Worm (Caenorhabditis elegans) whole organism, L2 larva: ENCODE measurements around the gene nlp-43.
"Not testable (repeated sequence)": the region's sequence is repeated elsewhere in the genome, so short reads cannot be mapped to it uniquely, and the experiment has no call there.

Experiments used
- C34F6.9 ChIP-seq: fragments of 150-350 bp; optimal IDR thresholded peaks from 2 replicates; lab custom pipeline; 2014; ENCODE audit warnings: missing biosample characterization, missing genetic modification characterization
- F13H6.1 ChIP-seq: sonication (generic microtip); optimal IDR thresholded peaks from 2 replicates; lab custom pipeline; 2016; ENCODE audit warnings: missing genetic modification characterization, missing compliant biosample characterization
- R02D3.7 ChIP-seq: fragments of 150-350 bp; optimal IDR thresholded peaks from 2 replicates; lab custom pipeline; 2014; ENCODE audit warnings: missing biosample characterization, missing genetic modification characterization
- Y55F3AM.14 ChIP-seq: fragments of 200-800 bp; sonication (Bioruptor generic); optimal IDR thresholded peaks from 2 replicates; lab custom pipeline; 2018; ENCODE audit warnings: mild to moderate bottlenecking, missing genetic modification characterization, missing compliant biosample characterization
- alr-1 ChIP-seq: fragments of 150-350 bp; optimal IDR thresholded peaks from 2 replicates; lab custom pipeline; 2014; ENCODE audit warnings: missing biosample characterization, missing genetic modification characterization
- aly-2 ChIP-seq: fragments of 150-350 bp; optimal IDR thresholded peaks from 2 replicates; lab custom pipeline; 2014; ENCODE audit warnings: missing biosample characterization, missing genetic modification characterization
- ceh-16 ChIP-seq: fragments of 150-350 bp; optimal IDR thresholded peaks from 2 replicates; lab custom pipeline; 2014; ENCODE audit warnings: missing biosample characterization, missing genetic modification characterization
- crh-2 ChIP-seq: sonication (generic microtip); optimal IDR thresholded peaks from 2 replicates; lab custom pipeline; 2017; ENCODE audit warnings: missing biosample characterization, missing genetic modification characterization
- egl-27 ChIP-seq: sonication (generic microtip); optimal IDR thresholded peaks from 3 replicates; lab custom pipeline; 2017; ENCODE audit warnings: missing biosample characterization, missing genetic modification reagents, missing genetic modification characterization
- elt-3 ChIP-seq: sonication (generic microtip); optimal IDR thresholded peaks from 2 replicates; lab custom pipeline; 2017; ENCODE audit warnings: missing biosample characterization, missing genetic modification characterization
- fos-1 ChIP-seq: fragments of 150-350 bp; optimal IDR thresholded peaks from 2 replicates; lab custom pipeline; 2014; ENCODE audit warnings: missing biosample characterization, missing genetic modification characterization
- gmeb-1 ChIP-seq: fragments of 150-350 bp; optimal IDR thresholded peaks from 2 replicates; lab custom pipeline; 2014; ENCODE audit warnings: missing biosample characterization, missing genetic modification characterization
- lin-11 ChIP-seq: fragments of 150-350 bp; sonication (generic microtip); optimal IDR thresholded peaks from 2 replicates; lab custom pipeline; 2014; ENCODE audit warnings: missing biosample characterization, missing genetic modification characterization, inconsistent platforms, mixed read lengths
- lin-13 ChIP-seq: fragments of 150-350 bp; optimal IDR thresholded peaks from 2 replicates; lab custom pipeline; 2014; ENCODE audit warnings: missing biosample characterization, missing genetic modification reagents, missing genetic modification characterization
- lin-39 ChIP-seq: fragments of 150-350 bp; optimal IDR thresholded peaks from 2 replicates; lab custom pipeline; 2014; ENCODE audit warnings: missing biosample characterization, missing genetic modification reagents, missing genetic modification characterization
- lsy-2 ChIP-seq, 2 experiments: fragments of 150-350 bp in 1 of 2; sonication (generic microtip) in 1 of 2; optimal IDR thresholded peaks; 2 replicates each; lab custom pipeline; 2014 to 2017; ENCODE audit warnings: missing biosample characterization in 2 of 2, missing genetic modification characterization in 2 of 2
- mab-5 ChIP-seq: fragments of 150-350 bp; optimal IDR thresholded peaks from 2 replicates; lab custom pipeline; 2014; ENCODE audit warnings: missing biosample characterization, missing genetic modification characterization
- mbf-1 ChIP-seq: sonication (generic microtip); optimal IDR thresholded peaks from 2 replicates; lab custom pipeline; 2017; ENCODE audit warnings: missing biosample characterization, missing genetic modification characterization
- mdl-1 ChIP-seq, 2 experiments: fragments of 150-350 bp in 1 of 2; sonication (generic microtip) in 1 of 2; optimal IDR thresholded peaks; 2 replicates each; lab custom pipeline; 2017; ENCODE audit warnings: missing biosample characterization in 2 of 2, missing genetic modification characterization in 2 of 2
- nhr-10 ChIP-seq: sonication (generic microtip); optimal IDR thresholded peaks from 2 replicates; lab custom pipeline; 2017; ENCODE audit warnings: missing biosample characterization, missing genetic modification characterization
- nhr-11 ChIP-seq: fragments of 150-350 bp; optimal IDR thresholded peaks from 2 replicates; lab custom pipeline; 2014; ENCODE audit warnings: missing biosample characterization, missing genetic modification characterization
- nhr-12 ChIP-seq: fragments of 150-350 bp; optimal IDR thresholded peaks from 2 replicates; lab custom pipeline; 2014; ENCODE audit warnings: missing biosample characterization, missing genetic modification characterization
- nhr-129 ChIP-seq: fragments of 150-350 bp; optimal IDR thresholded peaks from 2 replicates; lab custom pipeline; 2014; ENCODE audit warnings: missing biosample characterization, missing genetic modification characterization
- nhr-21 ChIP-seq: fragments of 150-350 bp; optimal IDR thresholded peaks from 2 replicates; lab custom pipeline; 2014; ENCODE audit warnings: missing biosample characterization, missing genetic modification characterization
- nhr-23 ChIP-seq: fragments of 150-350 bp; optimal IDR thresholded peaks from 2 replicates; lab custom pipeline; 2014; ENCODE audit warnings: missing biosample characterization, missing genetic modification reagents, missing genetic modification characterization
- nhr-25 ChIP-seq: fragments of 150-350 bp; sonication (generic microtip); optimal IDR thresholded peaks from 3 replicates; lab custom pipeline; 2014; ENCODE audit warnings: missing biosample characterization, missing genetic modification characterization
- nhr-6 ChIP-seq: fragments of 150-350 bp; optimal IDR thresholded peaks from 2 replicates; lab custom pipeline; 2014; ENCODE audit warnings: missing biosample characterization, missing genetic modification characterization
- nhr-77 ChIP-seq: fragments of 150-350 bp; optimal IDR thresholded peaks from 2 replicates; lab custom pipeline; 2014; ENCODE audit warnings: missing biosample characterization, missing genetic modification characterization
- peb-1 ChIP-seq: fragments of 150-350 bp; optimal IDR thresholded peaks from 2 replicates; lab custom pipeline; 2014; ENCODE audit warnings: missing biosample characterization, missing genetic modification characterization
- sem-4 ChIP-seq: fragments of 150-350 bp; optimal IDR thresholded peaks from 2 replicates; lab custom pipeline; 2014; ENCODE audit warnings: missing biosample characterization, missing genetic modification reagents, missing genetic modification characterization
- skn-1 ChIP-seq: sonication (generic microtip); optimal IDR thresholded peaks from 2 replicates; lab custom pipeline; 2017; ENCODE audit warnings: missing biosample characterization, missing genetic modification characterization
- sma-3 ChIP-seq: sonication (generic microtip); optimal IDR thresholded peaks from 2 replicates; lab custom pipeline; 2016; ENCODE audit warnings: missing genetic modification reagents, missing genetic modification characterization, missing compliant biosample characterization
- sma-9 ChIP-seq, 2 experiments: fragments of 150-350 bp in 1 of 2; sonication (generic microtip) in 1 of 2; optimal IDR thresholded peaks; 2 replicates each; lab custom pipeline; 2014 to 2016; ENCODE audit warnings: missing genetic modification characterization in 2 of 2, mild to moderate bottlenecking in 1 of 2, missing biosample characterization in 1 of 2, missing compliant biosample characterization in 1 of 2, missing genetic modification reagents in 1 of 2, moderate library complexity in 1 of 2
- snpc-4 ChIP-seq: fragments of 150-350 bp; optimal IDR thresholded peaks from 2 replicates; lab custom pipeline; 2014; ENCODE audit warnings: missing biosample characterization, missing genetic modification characterization
- unc-55 ChIP-seq: fragments of 150-350 bp; sonication (generic microtip); optimal IDR thresholded peaks from 3 replicates; lab custom pipeline; 2014; ENCODE audit warnings: missing biosample characterization, missing genetic modification reagents, missing genetic modification characterization
- unc-62 ChIP-seq: fragments of 150-350 bp; optimal IDR thresholded peaks from 2 replicates; lab custom pipeline; 2014; ENCODE audit warnings: missing biosample characterization, missing genetic modification reagents, missing genetic modification characterization
- zag-1 ChIP-seq: fragments of 150-350 bp; optimal IDR thresholded peaks from 2 replicates; lab custom pipeline; 2014; ENCODE audit warnings: missing biosample characterization, missing genetic modification characterization
- ztf-11 ChIP-seq: sonication (generic microtip); optimal IDR thresholded peaks from 2 replicates; lab custom pipeline; 2017; ENCODE audit warnings: missing biosample characterization, missing genetic modification characterization
- ztf-4 ChIP-seq: fragments of 150-350 bp; optimal IDR thresholded peaks from 2 replicates; lab custom pipeline; 2014; ENCODE audit warnings: missing biosample characterization, missing genetic modification characterization

Gene nlp-43

DNA sequence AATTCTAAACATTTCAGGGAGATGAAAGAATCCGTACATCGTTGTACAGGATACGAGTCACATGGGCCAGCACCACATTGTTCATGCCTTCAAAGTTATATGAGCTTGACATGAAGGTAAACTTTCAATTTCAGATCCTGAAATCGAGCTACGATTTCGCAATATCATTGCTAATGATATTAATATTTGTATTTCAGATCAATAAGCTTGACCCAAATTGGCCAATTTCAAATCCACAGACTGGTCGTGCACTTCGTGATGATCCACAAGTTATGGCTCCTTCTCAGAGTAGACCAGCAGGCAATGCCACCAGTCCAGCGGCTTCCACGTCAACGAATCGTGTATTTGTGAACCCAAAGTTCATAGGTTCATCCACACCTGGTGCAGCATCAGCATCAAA is 15.8 kb upstream of the nlp-43 start:
- TF ChIP-seq mdl-1 (tag; optimal IDR thresholded peaks at IDR 0.05; lab: Kevin White, UChicago): no peak
- no peak for TF ChIP-seq zag-1 (tag; lab: Kevin White, UChicago)
- TF ChIP-seq unc-55: no peak
- TF ChIP-seq R02D3.7: no peak

DNA sequence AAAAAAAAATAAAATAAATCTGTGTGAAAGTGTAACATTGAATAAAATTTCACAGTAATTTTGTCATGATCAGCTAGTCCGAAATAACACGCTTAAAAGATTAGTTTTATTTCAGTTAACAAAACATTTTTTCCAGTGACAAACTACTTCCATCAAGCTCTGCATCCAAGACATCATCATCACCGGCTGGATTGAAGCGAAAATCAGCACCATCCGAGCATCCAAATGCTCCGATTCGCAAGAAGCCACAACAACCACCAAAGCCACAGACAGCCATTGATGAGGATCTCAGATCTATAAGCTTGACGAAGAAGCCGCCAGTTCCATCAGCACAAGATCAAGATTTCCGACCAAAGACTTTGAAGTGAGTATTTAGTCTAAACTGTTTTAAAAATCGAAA is 15.0 kb upstream of the nlp-43 start:
- TF ChIP-seq nhr-25 (peak; percentile 14), Y55F3AM.14 (GFP tag; lab: Kevin White, UChicago) (no peak)
- TF ChIP-seq, all 48 proteins: peak for 1

DNA sequence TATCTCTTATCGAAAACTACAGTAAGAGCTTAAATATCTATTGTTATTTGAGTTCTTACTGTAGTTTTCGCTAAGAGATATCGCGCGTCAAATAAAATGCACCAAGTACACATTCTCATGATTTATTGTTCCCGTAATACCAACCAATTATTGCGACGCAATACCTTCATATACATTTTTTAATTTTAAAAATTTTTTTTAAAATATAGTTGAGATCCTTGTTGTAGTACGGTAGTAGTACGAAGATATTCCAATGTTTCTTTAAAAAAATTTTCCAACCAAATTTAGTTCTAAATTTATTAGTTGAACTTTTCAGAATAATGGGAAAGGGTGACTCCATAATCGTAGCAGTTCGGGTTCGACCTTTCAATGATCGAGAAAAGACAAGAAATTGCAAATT is 11.6 kb upstream of the nlp-43 start, which contains the start of gene klp-6:
TSS of gene klp-6 (plus strand) at position 301 of the 400 bp plus-strand sequence.
- TF ChIP-seq gmeb-1 (no peak), nhr-23 (tag; lab: Kevin White, UChicago) (no peak), mab-5 (tag; lab: Kevin White, UChicago) (no peak), ceh-16 (tag; lab: Kevin White, UChicago) (no peak), mbf-1 (no peak), zag-1 (tag; lab: Kevin White, UChicago) (no peak), nhr-21 (no peak), unc-55 (no peak), ztf-4 (no peak), fos-1 (no peak), nhr-11 (no peak), ztf-11 (tag; lab: Kevin White, UChicago) (no peak), peb-1 (tag; lab: Kevin White, UChicago) (no peak), unc-62 (no peak)

DNA sequence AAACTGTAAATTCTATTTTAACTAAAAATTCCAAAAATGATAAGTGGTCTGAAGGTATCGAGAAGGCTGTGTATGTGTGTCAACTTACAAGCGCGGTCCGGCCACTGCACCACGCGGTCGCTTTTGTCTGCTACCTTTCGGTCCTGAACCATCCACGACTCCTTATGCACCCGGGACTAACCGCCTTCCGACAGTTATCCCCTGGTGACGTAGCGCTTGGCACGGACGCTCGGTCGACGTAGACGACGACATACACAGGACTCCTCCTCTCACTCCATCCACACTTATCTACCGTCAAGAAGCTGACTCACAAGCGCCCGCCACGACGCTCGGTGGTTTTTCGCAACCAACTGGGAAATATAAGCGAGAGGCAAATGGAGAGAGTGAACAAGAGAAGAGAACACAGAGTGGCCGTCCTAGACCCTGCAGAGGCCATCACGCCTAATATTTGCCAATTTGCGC is 10.8 kb upstream of the nlp-43 start:
- peak; percentile 70 for TF ChIP-seq Y55F3AM.14 (GFP tag; lab: Kevin White, UChicago)
- peak; percentile 47 for TF ChIP-seq sem-4 (tag; lab: Kevin White, UChicago)
- TF ChIP-seq snpc-4: peak; percentile 27
- TF ChIP-seq ztf-4: peak; percentile 28
- peak; percentile 77 for TF ChIP-seq crh-2
- peak; percentile 45 for TF ChIP-seq unc-55
- peak; percentile 50 for TF ChIP-seq nhr-25
- peak; percentile 24 for TF ChIP-seq egl-27
- peak; percentile 7 for TF ChIP-seq mab-5 (tag; lab: Kevin White, UChicago)
- peak; percentile 75 for TF ChIP-seq sma-3
- peak; percentile 50 for TF ChIP-seq sma-9 (GFP tag; optimal IDR thresholded peaks at IDR 0.05; lab: Kevin White, UChicago)
- not testable (repeated sequence) for TF ChIP-seq sma-9 (tag; optimal IDR thresholded peaks at IDR 0.05; lab: Kevin White, UChicago)
- TF ChIP-seq mdl-1 (tag; optimal IDR thresholded peaks at IDR 0.05; lab: Kevin White, UChicago): peak in 1 of 2 experiments; percentile 43
- peak; percentile 30 for TF ChIP-seq C34F6.9
- peak; percentile 77 for TF ChIP-seq nhr-21
- TF ChIP-seq lin-11 (tag; lab: Kevin White, UChicago): peak; percentile 49
- peak; percentile 89 for TF ChIP-seq F13H6.1
- peak; percentile 47 for TF ChIP-seq gmeb-1
- peak; percentile 88 for TF ChIP-seq fos-1
- peak; percentile 49 for TF ChIP-seq nhr-129 (tag; lab: Kevin White, UChicago)
- TF ChIP-seq lin-13 (GFP tag; lab: Kevin White, UChicago): peak; percentile 76
- peak; percentile 66 to 72 for TF ChIP-seq lsy-2 (tag; optimal IDR thresholded peaks at IDR 0.05; lab: Kevin White, UChicago)

DNA sequence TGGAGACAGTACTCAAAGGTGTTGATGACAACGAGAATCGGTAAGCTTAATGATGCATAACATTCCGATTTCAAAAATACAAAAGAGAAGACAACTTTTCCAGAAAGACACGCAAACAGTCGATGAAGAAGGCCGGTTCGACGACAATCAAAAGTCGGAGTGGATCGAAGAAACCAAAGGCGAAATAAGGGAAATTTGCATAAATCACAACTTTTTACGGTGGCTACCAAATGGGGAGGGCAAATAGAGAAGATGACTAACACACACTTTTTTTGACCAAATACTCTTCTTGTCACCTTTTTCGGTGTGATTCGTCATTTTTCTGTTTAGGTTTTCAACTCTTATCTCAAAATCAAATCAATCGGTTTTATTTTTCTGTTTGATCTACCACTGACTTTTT is 6.1 kb upstream of the nlp-43 start, which contains the start of gene C45G9.6:
TSS of gene C45G9.6 (plus strand) at position 301 of the 400 bp plus-strand sequence.
- TF ChIP-seq F13H6.1 (no peak), skn-1 (tag; lab: Kevin White, UChicago) (no peak), sma-9 (GFP tag; optimal IDR thresholded peaks at IDR 0.05; lab: Kevin White, UChicago) (no peak), sma-9 (tag; optimal IDR thresholded peaks at IDR 0.05; lab: Kevin White, UChicago) (no peak), ztf-11 (tag; lab: Kevin White, UChicago) (no peak), elt-3 (no peak), alr-1 (no peak), nhr-12 (tag; lab: Kevin White, UChicago) (no peak)
- TF ChIP-seq, all 48 proteins: peak for 0

DNA sequence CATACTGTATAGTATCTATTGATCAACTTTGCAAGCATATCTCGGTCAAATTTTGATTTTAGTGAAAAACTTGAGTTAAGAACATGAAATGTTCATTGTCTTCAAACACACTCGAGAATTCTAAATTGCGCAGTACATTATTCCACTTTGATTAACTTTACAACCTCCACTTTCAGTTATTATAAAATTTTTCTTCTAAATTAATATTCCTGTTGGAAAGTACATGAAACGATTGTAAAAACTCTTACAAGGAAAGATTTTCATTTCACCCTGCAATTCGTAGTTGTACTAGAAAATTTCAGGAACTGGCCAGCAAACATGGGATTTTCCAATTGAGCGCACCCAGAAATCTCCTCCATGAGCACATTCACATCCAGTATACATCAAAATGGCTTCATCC is 2.5 kb downstream of the nlp-43 start, which contains the start of gene C45G9.14:
TSS of gene C45G9.14 (plus strand) at position 301 of the 400 bp plus-strand sequence.
- TF ChIP-seq peb-1 (tag; lab: Kevin White, UChicago) (no peak), nhr-77 (tag; lab: Kevin White, UChicago) (no peak), lsy-2 (tag; optimal IDR thresholded peaks at IDR 0.05; lab: Kevin White, UChicago) (no peak), snpc-4 (no peak), mdl-1 (tag; optimal IDR thresholded peaks at IDR 0.05; lab: Kevin White, UChicago) (no peak), gmeb-1 (no peak), mab-5 (tag; lab: Kevin White, UChicago) (no peak), sem-4 (tag; lab: Kevin White, UChicago) (no peak), nhr-6 (tag; lab: Kevin White, UChicago) (no peak), unc-55 (no peak), nhr-10 (tag; lab: Kevin White, UChicago) (no peak), sma-9 (GFP tag; optimal IDR thresholded peaks at IDR 0.05; lab: Kevin White, UChicago) (no peak), sma-9 (tag; optimal IDR thresholded peaks at IDR 0.05; lab: Kevin White, UChicago) (no peak), aly-2 (tag; lab: Kevin White, UChicago) (no peak), C34F6.9 (no peak), nhr-12 (tag; lab: Kevin White, UChicago) (no peak), F13H6.1 (no peak), lin-39 (tag; lab: Kevin White, UChicago) (no peak), alr-1 (no peak), ceh-16 (tag; lab: Kevin White, UChicago) (no peak)
